Fruit fly (Drosophila melanogaster) whole organism, embryonic: Measurements from ENCODE around the gene Rbm13.
A peak's percentile ranks its signal among the peaks of the same experiment; 100 is the strongest.

Experiments
- Abd-B ChIP-seq: fragments of 200-800 bp; sonication (Bioruptor generic); optimal IDR thresholded peaks from 2 replicates; lab custom pipeline; 2018; ENCODE audit warnings: missing biosample characterization, mild to moderate bottlenecking, missing genetic modification characterization, moderate library complexity
- BEAF-32 ChIP-seq: fragments of 200-800 bp; sonication (Bioruptor generic); optimal IDR thresholded peaks from 3 replicates; lab custom pipeline; 2017; ENCODE audit warnings: missing biosample characterization, missing genetic modification characterization, mild to moderate bottlenecking, moderate library complexity, missing genetic modification reagents
- CG12659 ChIP-seq: fragments of 200-800 bp; sonication (Bioruptor generic); optimal IDR thresholded peaks from 3 replicates; lab custom pipeline; 2017; ENCODE audit warnings: mild to moderate bottlenecking, missing biosample characterization, missing genetic modification reagents, missing genetic modification characterization
- CG13287 ChIP-seq: fragments of 200-800 bp; sonication (Bioruptor generic); IDR thresholded peaks from 2 replicates; pipeline ENCODE4 v1.3.6; 2022; ENCODE audit warnings: missing biosample characterization, missing genetic modification characterization; ENCODE audit not compliant: partially characterized antibody
- CG14014 ChIP-seq: fragments of 200-800 bp; sonication (Bioruptor generic); IDR thresholded peaks from 2 replicates; pipeline ENCODE4 v1.3.6; 2022; ENCODE audit warnings: missing biosample characterization, missing genetic modification characterization
- CG14050 ChIP-seq: fragments of 200-800 bp; sonication (Bioruptor generic); IDR thresholded peaks from 3 replicates; pipeline ENCODE4 v1.3.6; 2022; ENCODE audit warnings: missing biosample characterization, missing genetic modification characterization
- CG14441 ChIP-seq: fragments of 200-800 bp; sonication (Bioruptor generic); IDR thresholded peaks from 2 replicates; pipeline ENCODE4 v1.3.6; 2022; ENCODE audit warnings: missing biosample characterization, missing genetic modification characterization
- CG15514 ChIP-seq: fragments of 200-800 bp; sonication (Bioruptor generic); optimal IDR thresholded peaks from 3 replicates; lab custom pipeline; 2017; ENCODE audit warnings: missing biosample characterization, missing genetic modification characterization, mild to moderate bottlenecking, moderate library complexity, missing genetic modification reagents
- CG18262 ChIP-seq: fragments of 200-800 bp; optimal IDR thresholded peaks from 3 replicates; lab custom pipeline; 2019; ENCODE audit warnings: missing biosample characterization, mild to moderate bottlenecking, missing genetic modification characterization, moderate library complexity
- CG2678 ChIP-seq: fragments of 200-800 bp; sonication (Bioruptor generic); optimal IDR thresholded peaks from 3 replicates; lab custom pipeline; 2019; ENCODE audit warnings: missing biosample characterization, mild to moderate bottlenecking, missing genetic modification characterization, moderate library complexity
- CG30020 ChIP-seq: fragments of 200-800 bp; optimal IDR thresholded peaks from 2 replicates; lab custom pipeline; 2019; ENCODE audit warnings: missing biosample characterization, mild to moderate bottlenecking, missing genetic modification characterization, moderate library complexity
- CG31365 ChIP-seq: fragments of 200-800 bp; sonication (Bioruptor generic); optimal IDR thresholded peaks from 2 replicates; lab custom pipeline; 2018; ENCODE audit warnings: missing biosample characterization, mild to moderate bottlenecking, missing genetic modification characterization
- CG4328 ChIP-seq: fragments of 200-800 bp; sonication (Bioruptor generic); optimal IDR thresholded peaks from 3 replicates; lab custom pipeline; 2017; ENCODE audit warnings: missing biosample characterization, missing genetic modification reagents, missing genetic modification characterization
- CG8478 ChIP-seq: fragments of >200 bp; optimal IDR thresholded peaks from 2 replicates; lab custom pipeline; 2018
- CG9932 ChIP-seq: fragments of 200-800 bp; sonication (Bioruptor generic); IDR thresholded peaks from 2 replicates; pipeline ENCODE4 v1.3.6; 2022; ENCODE audit warnings: missing biosample characterization, missing genetic modification characterization
- Dbx ChIP-seq: fragments of 200-800 bp; sonication (Bioruptor generic); IDR thresholded peaks from 3 replicates; pipeline ENCODE4 v1.3.6; 2022; ENCODE audit warnings: missing biosample characterization, missing genetic modification characterization
- Dip3 ChIP-seq: fragments of 200-800 bp; sonication (Bioruptor generic); optimal IDR thresholded peaks from 3 replicates; lab custom pipeline; 2016; ENCODE audit warnings: missing biosample characterization, missing genetic modification characterization
- Dll ChIP-seq: fragments of 200-800 bp; sonication (Bioruptor generic); IDR thresholded peaks from 4 replicates; pipeline ENCODE4 v1.3.6; 2022; ENCODE audit warnings: missing biosample characterization, missing genetic modification characterization; ENCODE audit not compliant: partially characterized antibody
- Dref ChIP-seq: fragments of 200-800 bp; sonication (Bioruptor generic); IDR thresholded peaks from 2 replicates; pipeline ENCODE4 v1.3.6; 2022; ENCODE audit warnings: missing biosample characterization, missing genetic modification characterization
- Eip74EF ChIP-seq, 2 experiments: fragments of 200-800 bp in 1 of 2; fragments of >200 bp in 1 of 2; sonication (Bioruptor generic) in 1 of 2; optimal IDR thresholded peaks; 2 replicates each; lab custom pipeline; 2017 to 2019; ENCODE audit warnings: missing biosample characterization in 2 of 2, missing genetic modification characterization in 2 of 2, mild to moderate bottlenecking in 1 of 2, moderate library complexity in 1 of 2
- Hey ChIP-seq: fragments of 200-800 bp; sonication (Bioruptor generic); optimal IDR thresholded peaks from 3 replicates; lab custom pipeline; 2018; ENCODE audit warnings: missing biosample characterization, mild to moderate bottlenecking, missing genetic modification characterization
- Hr51 ChIP-seq, 2 experiments: fragments of 200-800 bp; sonication (Bioruptor generic); optimal IDR thresholded peaks; 2 replicates in 1 of 2; 3 replicates in 1 of 2; lab custom pipeline; 2016 to 2018; ENCODE audit warnings: missing biosample characterization in 2 of 2, missing genetic modification characterization in 2 of 2, mild to moderate bottlenecking in 1 of 2, moderate library complexity in 1 of 2
- Lpt ChIP-seq: fragments of >200 bp; optimal IDR thresholded peaks from 2 replicates; lab custom pipeline; 2018; ENCODE audit warnings: missing biosample characterization, missing genetic modification characterization
- Meics ChIP-seq: fragments of 200-800 bp; sonication (Bioruptor generic); optimal IDR thresholded peaks from 2 replicates; lab custom pipeline; 2017; ENCODE audit warnings: missing biosample characterization, mild to moderate bottlenecking, missing genetic modification characterization
- Nf-YC ChIP-seq: fragments of 200-800 bp; optimal IDR thresholded peaks from 3 replicates; lab custom pipeline; 2019; ENCODE audit warnings: missing biosample characterization, mild to moderate bottlenecking, missing genetic modification characterization, moderate library complexity
- Ptx1 ChIP-seq: fragments of 200-800 bp; sonication (Bioruptor generic); IDR thresholded peaks from 2 replicates; pipeline ENCODE4 v1.3.6; 2022; ENCODE audit warnings: missing biosample characterization, missing genetic modification characterization
- Rfx ChIP-seq: fragments of 200-800 bp; sonication (Bioruptor generic); IDR thresholded peaks from 2 replicates; pipeline ENCODE4 v1.3.6; 2022; ENCODE audit warnings: missing biosample characterization, missing genetic modification characterization
- Sox102F ChIP-seq: fragments of 200-800 bp; sonication (Bioruptor generic); optimal IDR thresholded peaks from 2 replicates; lab custom pipeline; 2018; ENCODE audit warnings: missing biosample characterization, mild to moderate bottlenecking, missing genetic modification characterization, moderate library complexity
- Xrp1 ChIP-seq: fragments of 200-800 bp; sonication (Bioruptor generic); IDR thresholded peaks from 2 replicates; pipeline ENCODE4 v1.3.6; 2022; ENCODE audit warnings: missing biosample characterization, missing genetic modification characterization
- ara ChIP-seq: fragments of 200-800 bp; sonication (Bioruptor generic); IDR thresholded peaks from 2 replicates; pipeline ENCODE4 v1.3.6; 2022; ENCODE audit warnings: missing biosample characterization, missing genetic modification characterization
- dimm ChIP-seq: fragments of 200-800 bp; sonication (Bioruptor generic); IDR thresholded peaks from 2 replicates; pipeline ENCODE4 v1.3.6; 2022; ENCODE audit warnings: missing biosample characterization, missing genetic modification characterization
- disco-r ChIP-seq: fragments of 200-800 bp; sonication (Bioruptor generic); optimal IDR thresholded peaks from 2 replicates; lab custom pipeline; 2016; ENCODE audit warnings: missing biosample characterization, missing genetic modification characterization
- esg ChIP-seq: fragments of 200-800 bp; sonication (Bioruptor generic); conservative IDR thresholded peaks from 2 replicates; pipeline ENCODE4 v1.3.6; 2022; ENCODE audit warnings: missing biosample characterization, missing genetic modification characterization
- gce ChIP-seq: fragments of 200-800 bp; sonication (Bioruptor generic); IDR thresholded peaks from 3 replicates; pipeline ENCODE4 v1.3.6; 2022; ENCODE audit warnings: missing biosample characterization, missing genetic modification characterization
- grau ChIP-seq: fragments of 200-800 bp; optimal IDR thresholded peaks from 3 replicates; lab custom pipeline; 2019; ENCODE audit warnings: missing biosample characterization, mild to moderate bottlenecking, missing genetic modification characterization, moderate library complexity
- gt ChIP-seq: fragments of 200-800 bp; sonication (Bioruptor generic); IDR thresholded peaks from 2 replicates; pipeline ENCODE4 v1.3.6; 2022; ENCODE audit warnings: missing biosample characterization, missing genetic modification characterization
- ind ChIP-seq: fragments of 200-800 bp; sonication (Bioruptor generic); optimal IDR thresholded peaks from 3 replicates; lab custom pipeline; 2016; ENCODE audit warnings: missing biosample characterization, missing genetic modification characterization
- lab ChIP-seq: fragments of 200-800 bp; sonication (Bioruptor generic); optimal IDR thresholded peaks from 3 replicates; lab custom pipeline; 2017; ENCODE audit warnings: missing biosample characterization, missing genetic modification characterization, mild to moderate bottlenecking, moderate library complexity, missing genetic modification reagents
- lmd ChIP-seq: fragments of 200-800 bp; sonication (Bioruptor generic); IDR thresholded peaks from 2 replicates; pipeline ENCODE4 v1.3.6; 2022; ENCODE audit warnings: missing biosample characterization, missing genetic modification characterization
- oc ChIP-seq: fragments of 200-800 bp; sonication (Bioruptor generic); optimal IDR thresholded peaks from 2 replicates; lab custom pipeline; 2018; ENCODE audit warnings: missing biosample characterization, mild to moderate bottlenecking, missing genetic modification characterization, moderate library complexity
- pan ChIP-seq, 4 experiments: fragments of >200 bp in 3 of 4; fragments of 200-800 bp in 1 of 4; sonication (Bioruptor generic) in 1 of 4; optimal IDR thresholded peaks in 3 of 4; IDR thresholded peaks in 1 of 4; 2 replicates each; pipeline versions ENCODE4 v1.3.6 to Lab custom; 2017 to 2022; ENCODE audit warnings: missing biosample characterization in 2 of 4, missing genetic modification characterization in 2 of 4, mixed read lengths in 1 of 4
- prd ChIP-seq, 3 experiments: fragments of >200 bp in 2 of 3; fragments of 200-800 bp in 1 of 3; sonication (Bioruptor generic) in 1 of 3; optimal IDR thresholded peaks in 2 of 3; IDR thresholded peaks in 1 of 3; 2 replicates in 2 of 3; 3 replicates in 1 of 3; pipeline versions ENCODE4 v1.3.6 to Lab custom; 2017 to 2022; ENCODE audit warnings: missing biosample characterization in 1 of 3, missing genetic modification characterization in 1 of 3
- pros ChIP-seq: fragments of 200-800 bp; sonication (Bioruptor generic); optimal IDR thresholded peaks from 3 replicates; lab custom pipeline; 2019; ENCODE audit warnings: missing biosample characterization, mild to moderate bottlenecking, missing genetic modification characterization, moderate library complexity
- ranshi ChIP-seq: fragments of 200-800 bp; sonication (Bioruptor generic); IDR thresholded peaks from 2 replicates; pipeline ENCODE4 v1.3.6; 2022; ENCODE audit warnings: missing biosample characterization, missing genetic modification characterization
- sens ChIP-seq: fragments of 200-800 bp; sonication (Bioruptor generic); peaks from one replicate; lab custom pipeline; 2016; ENCODE audit warnings: missing biosample characterization, missing genetic modification characterization
- sisA ChIP-seq: fragments of 200-800 bp; sonication (Bioruptor generic); IDR thresholded peaks from 2 replicates; pipeline ENCODE4 v1.3.6; 2022; ENCODE audit warnings: missing biosample characterization, missing genetic modification characterization
- stwl ChIP-seq: fragments of 200-800 bp; sonication (Bioruptor generic); optimal IDR thresholded peaks from 3 replicates; lab custom pipeline; 2018; ENCODE audit warnings: missing biosample characterization, mild to moderate bottlenecking, missing genetic modification characterization, moderate library complexity
- sug ChIP-seq: fragments of 200-800 bp; optimal IDR thresholded peaks from 2 replicates; lab custom pipeline; 2019; ENCODE audit warnings: missing biosample characterization, mild to moderate bottlenecking, missing genetic modification characterization, moderate library complexity
- vfl ChIP-seq: fragments of 200-800 bp; sonication (Bioruptor generic); optimal IDR thresholded peaks from 2 replicates; lab custom pipeline; 2016; ENCODE audit warnings: missing biosample characterization, missing genetic modification characterization

Gene Rbm13

dm6 chrX:8900094-8900493, 1.4 kb upstream of the Rbm13 start, which contains the start of gene Uros1 (continued):
- no peak for TF ChIP-seq disco-r
- TF ChIP-seq Sox102F: peak; percentile 13
- TF ChIP-seq CG12659: peak; percentile 42
- no peak for TF ChIP-seq CG31365 (tag; lab: Kevin White, UChicago)
- peak; percentile 53 for TF ChIP-seq ara (GFP tag; lab: Robert Waterston, UW)
- no peak for TF ChIP-seq Lpt (GFP tag; lab: Kevin White, UChicago)
- TF ChIP-seq vfl: no peak
- no peak; the same call in 3 of the 4 replicates for TF ChIP-seq Dll
- peak; percentile 14 for TF ChIP-seq sug (tag; lab: Kevin White, UChicago)
- TF ChIP-seq CG2678 (tag; lab: Kevin White, UChicago): peak; percentile 25
- no peak for TF ChIP-seq gce (GFP tag; lab: Robert Waterston, UW)
- peak; percentile 1 for TF ChIP-seq Meics (GFP tag; lab: Kevin White, UChicago)
- TF ChIP-seq Eip74EF (GFP tag; optimal IDR thresholded peaks at IDR 0.05; lab: Kevin White, UChicago): no peak
- TF ChIP-seq Hr51 (GFP tag; optimal IDR thresholded peaks at IDR 0.05; lab: Kevin White, UChicago): peak in 1 of 2 experiments; percentile 8
- peak; percentile 55; the same call in 1 of the 2 replicates for TF ChIP-seq CG14014
- peak; percentile 60 for TF ChIP-seq CG14441 (GFP tag; lab: Robert Waterston, UW)
- peak; percentile 48 for TF ChIP-seq CG13287 (GFP tag; lab: Robert Waterston, UW)
- TF ChIP-seq CG18262: no peak
- TF ChIP-seq pan (optimal IDR thresholded peaks at IDR 0.05; lab: Kevin White, UChicago): no peak
- TF ChIP-seq pan (GFP tag; optimal IDR thresholded peaks at IDR 0.05 in 1 of 2, IDR thresholded peaks at IDR 0.05 in 1 of 2): peak in 1 of 2 experiments; percentile 74
- TF ChIP-seq Nf-YC: peak; percentile 5
- TF ChIP-seq CG9932: peak; percentile 35; the same call in 1 of the 2 replicates
- TF ChIP-seq ranshi (GFP tag; lab: Robert Waterston, UW): 0 out of 2 replicates have a peak, but pooled peaks have one; percentile 18
- TF ChIP-seq BEAF-32 (GFP tag; lab: Kevin White, UChicago): peak; percentile 51
- TF ChIP-seq Ptx1 (GFP tag; lab: Robert Waterston, UW): peak; percentile 71
- TF ChIP-seq CG4328 (GFP tag; lab: Kevin White, UChicago): no peak
- TF ChIP-seq stwl (tag; lab: Kevin White, UChicago): peak; percentile 43
- peak; percentile 35 for TF ChIP-seq CG15514 (GFP tag; lab: Kevin White, UChicago)
- TF ChIP-seq Hey: no peak
- peak; percentile 23 for TF ChIP-seq Dip3
- peak; percentile 85 for TF ChIP-seq sens (GFP tag; lab: Kevin White, UChicago)
- peak; percentile 12; the same call in 1 of the 2 replicates for TF ChIP-seq sisA (GFP tag; lab: Robert Waterston, UW)
- TF ChIP-seq lmd (GFP tag; lab: Robert Waterston, UW): peak; percentile 37; the same call in 1 of the 2 replicates
- peak; percentile 4 for TF ChIP-seq lab (GFP tag; lab: Kevin White, UChicago)
- TF ChIP-seq Abd-B: no peak
- no peak for TF ChIP-seq CG30020 (tag; lab: Kevin White, UChicago)
- no peak for TF ChIP-seq pros (GFP tag; lab: Kevin White, UChicago)
- TF ChIP-seq Dref (GFP tag; lab: Robert Waterston, UW): peak; percentile 38; the same call in 1 of the 2 replicates
- TF ChIP-seq Rfx (GFP tag; lab: Robert Waterston, UW): peak; percentile 55; the same call in 1 of the 2 replicates
- TF ChIP-seq CG14050: no peak; the same call in 2 of the 3 replicates
- no peak for TF ChIP-seq dimm (GFP tag; lab: Robert Waterston, UW)
- peak; percentile 26 for TF ChIP-seq grau
- peak; percentile 29 for TF ChIP-seq ind (GFP tag; lab: Kevin White, UChicago)
- no peak for TF ChIP-seq CG8478
- no peak for TF ChIP-seq gt
- no peak for TF ChIP-seq prd (optimal IDR thresholded peaks at IDR 0.05; lab: Kevin White, UChicago)
- peak; percentile 71; the same call in 2 of the 3 replicates for TF ChIP-seq prd (GFP tag; IDR thresholded peaks at IDR 0.05; lab: Robert Waterston, UW)
- 0 out of 3 replicates have a peak, but pooled peaks have one; percentile 23 for TF ChIP-seq Dbx (GFP tag; lab: Robert Waterston, UW)
- TF ChIP-seq oc (tag; lab: Kevin White, UChicago): no peak
- peak; percentile 7; the same call in 1 of the 2 replicates for TF ChIP-seq esg (GFP tag; lab: Robert Waterston, UW)
- TF ChIP-seq Xrp1 (GFP tag; lab: Robert Waterston, UW): peak; percentile 70
